Fruit fly (Drosophila melanogaster) whole organism, embryonic: ENCODE data around the gene CstF50.

ENCODE experiments used
- Bteb2 ChIP-seq: fragments of 200-800 bp; sonication (Bioruptor generic); optimal IDR thresholded peaks from 2 replicates; lab custom pipeline; 2016; ENCODE audit warnings: missing biosample characterization, missing genetic modification characterization
- C15 ChIP-seq: fragments of 200-800 bp; sonication (Bioruptor generic); IDR thresholded peaks from 3 replicates; pipeline ENCODE4 v1.3.6; 2022; ENCODE audit warnings: missing biosample characterization, missing genetic modification characterization
- CG10366 ChIP-seq: fragments of 200-800 bp; sonication (Bioruptor generic); IDR thresholded peaks from 2 replicates; pipeline ENCODE4 v1.3.6; 2022; ENCODE audit warnings: missing biosample characterization, missing genetic modification characterization
- CG10565 ChIP-seq: fragments of 200-800 bp; sonication (Bioruptor generic); optimal IDR thresholded peaks from 3 replicates; lab custom pipeline; 2016; ENCODE audit warnings: missing biosample characterization, mild to moderate bottlenecking, missing genetic modification characterization
- CG11695 ChIP-seq: fragments of 200-800 bp; sonication (Bioruptor generic); IDR thresholded peaks from 3 replicates; pipeline ENCODE4 v1.3.6; 2022; ENCODE audit warnings: missing biosample characterization, missing genetic modification characterization
- CG12155 ChIP-seq: fragments of 200-800 bp; sonication (Bioruptor generic); optimal IDR thresholded peaks from 3 replicates; lab custom pipeline; 2016; ENCODE audit warnings: missing biosample characterization, missing genetic modification characterization
- CG14667 ChIP-seq: fragments of 200-800 bp; sonication (Bioruptor generic); IDR thresholded peaks from 2 replicates; pipeline ENCODE4 v1.3.6; 2022; ENCODE audit warnings: missing biosample characterization, missing genetic modification characterization
- CG15011 ChIP-seq: fragments of 200-800 bp; sonication (Bioruptor generic); optimal IDR thresholded peaks from 3 replicates; lab custom pipeline; 2018; ENCODE audit warnings: missing biosample characterization, mild to moderate bottlenecking, missing genetic modification characterization
- CG1602 ChIP-seq: fragments of 200-800 bp; sonication (Bioruptor generic); optimal IDR thresholded peaks from 3 replicates; lab custom pipeline; 2016; ENCODE audit warnings: missing biosample characterization, missing genetic modification characterization
- CG1603 ChIP-seq: fragments of 200-800 bp; sonication (Bioruptor generic); optimal IDR thresholded peaks from 2 replicates; lab custom pipeline; 2019; ENCODE audit warnings: missing biosample characterization, mild to moderate bottlenecking, missing genetic modification characterization, moderate library complexity
- CG1647 ChIP-seq: fragments of 200-800 bp; sonication (Bioruptor generic); optimal IDR thresholded peaks from 3 replicates; lab custom pipeline; 2016; ENCODE audit warnings: missing biosample characterization, missing genetic modification characterization
- CG17802 ChIP-seq: fragments of 200-800 bp; sonication (Bioruptor generic); optimal IDR thresholded peaks from 2 replicates; lab custom pipeline; 2018; ENCODE audit warnings: missing biosample characterization, mild to moderate bottlenecking, missing genetic modification characterization, moderate library complexity
- CG2116 ChIP-seq: fragments of 200-800 bp; sonication (Bioruptor generic); optimal IDR thresholded peaks from 3 replicates; lab custom pipeline; 2018; ENCODE audit warnings: missing biosample characterization, mild to moderate bottlenecking, missing genetic modification characterization
- CG3065 ChIP-seq: fragments of 200-800 bp; sonication (Bioruptor generic); optimal IDR thresholded peaks from 2 replicates; lab custom pipeline; 2016; ENCODE audit warnings: missing biosample characterization, missing genetic modification characterization
- CG3838 ChIP-seq: fragments of 200-800 bp; sonication (Bioruptor generic); optimal IDR thresholded peaks from 3 replicates; lab custom pipeline; 2016; ENCODE audit warnings: missing biosample characterization, missing genetic modification characterization
- CG3995 ChIP-seq: fragments of 200-800 bp; sonication (Bioruptor generic); optimal IDR thresholded peaks from 3 replicates; lab custom pipeline; 2016; ENCODE audit warnings: missing biosample characterization, missing genetic modification characterization
- CG6791 ChIP-seq: fragments of 200-800 bp; sonication (Bioruptor generic); IDR thresholded peaks from 3 replicates; pipeline ENCODE4 v1.3.6; 2022; ENCODE audit warnings: missing biosample characterization, missing genetic modification characterization; ENCODE audit not compliant: partially characterized antibody
- CrebB ChIP-seq: fragments of 200-800 bp; sonication (Bioruptor generic); optimal IDR thresholded peaks from 3 replicates; lab custom pipeline; 2018; ENCODE audit warnings: missing biosample characterization, mild to moderate bottlenecking, missing genetic modification characterization
- Dip2 ChIP-seq: fragments of 200-800 bp; sonication (Bioruptor generic); IDR thresholded peaks from 2 replicates; pipeline ENCODE4 v1.3.6; 2022; ENCODE audit warnings: missing biosample characterization, missing genetic modification characterization
- Doc3 ChIP-seq: fragments of 200-800 bp; sonication (Bioruptor generic); IDR thresholded peaks from 3 replicates; pipeline ENCODE4 v1.3.6; 2022; ENCODE audit warnings: missing biosample characterization, missing genetic modification characterization; ENCODE audit not compliant: partially characterized antibody
- Dref ChIP-seq: fragments of 200-800 bp; sonication (Bioruptor generic); IDR thresholded peaks from 2 replicates; pipeline ENCODE4 v1.3.6; 2022; ENCODE audit warnings: missing biosample characterization, missing genetic modification characterization
- Hr3 ChIP-seq: fragments of 200-800 bp; sonication (Bioruptor generic); optimal IDR thresholded peaks from 3 replicates; lab custom pipeline; 2016; ENCODE audit warnings: missing biosample characterization, missing genetic modification characterization
- Hr39 ChIP-seq: fragments of >200 bp; optimal IDR thresholded peaks from 2 replicates; lab custom pipeline; 2017
- Mes4 ChIP-seq: fragments of 200-800 bp; sonication (Bioruptor generic); optimal IDR thresholded peaks from 2 replicates; lab custom pipeline; 2016; ENCODE audit warnings: missing biosample characterization, missing genetic modification characterization
- NFAT ChIP-seq: fragments of 200-800 bp; sonication (Bioruptor generic); IDR thresholded peaks from 2 replicates; pipeline ENCODE4 v1.3.6; 2022; ENCODE audit warnings: missing biosample characterization, missing genetic modification characterization
- Neu2 ChIP-seq: fragments of 200-800 bp; sonication (Bioruptor generic); optimal IDR thresholded peaks from 3 replicates; lab custom pipeline; 2016; ENCODE audit warnings: missing biosample characterization, missing genetic modification characterization, borderline replicate concordance
- Trl ChIP-seq, 3 experiments: fragments of >200 bp in 2 of 3; fragments of 200-800 bp in 1 of 3; sonication (Bioruptor generic) in 1 of 3; optimal IDR thresholded peaks; 2 replicates in 1 of 3; 3 replicates in 2 of 3; lab custom pipeline; 2016 to 2017; ENCODE audit warnings: missing biosample characterization in 1 of 3, missing genetic modification characterization in 1 of 3
- aop ChIP-seq: fragments of 200-800 bp; sonication (Bioruptor generic); IDR thresholded peaks from 2 replicates; pipeline ENCODE4 v1.3.6; 2022; ENCODE audit warnings: missing biosample characterization, missing genetic modification characterization
- ato ChIP-seq: fragments of 200-800 bp; sonication (Bioruptor generic); IDR thresholded peaks from 2 replicates; pipeline ENCODE4 v1.3.6; 2022; ENCODE audit warnings: missing biosample characterization, missing genetic modification characterization; ENCODE audit not compliant: partially characterized antibody
- br ChIP-seq: fragments of >200 bp; optimal IDR thresholded peaks from 2 replicates; lab custom pipeline; 2017
- cato ChIP-seq: fragments of 200-800 bp; sonication (Bioruptor generic); optimal IDR thresholded peaks from 2 replicates; lab custom pipeline; 2016; ENCODE audit warnings: missing biosample characterization, missing genetic modification characterization, borderline replicate concordance
- chif ChIP-seq, 2 experiments: fragments of 200-800 bp; sonication (Bioruptor generic); optimal IDR thresholded peaks; 3 replicates each; lab custom pipeline; 2016; ENCODE audit warnings: missing biosample characterization in 2 of 2, missing genetic modification characterization in 2 of 2
- ci ChIP-seq: fragments of 200-800 bp; sonication (Bioruptor generic); IDR thresholded peaks from 3 replicates; pipeline ENCODE4 v1.3.6; 2022; ENCODE audit warnings: missing biosample characterization, missing genetic modification characterization
- crol ChIP-seq: fragments of 200-800 bp; sonication (Bioruptor generic); IDR thresholded peaks from 2 replicates; pipeline ENCODE4 v1.3.6; 2022; ENCODE audit warnings: missing biosample characterization, missing genetic modification characterization
- cwo ChIP-seq: fragments of 200-800 bp; sonication (Bioruptor generic); optimal IDR thresholded peaks from 3 replicates; lab custom pipeline; 2017; ENCODE audit warnings: missing biosample characterization, missing genetic modification characterization, mild to moderate bottlenecking, moderate library complexity, missing genetic modification reagents
- dmrt11E ChIP-seq: fragments of 200-800 bp; sonication (Bioruptor generic); optimal IDR thresholded peaks from 3 replicates; lab custom pipeline; 2018; ENCODE audit warnings: missing biosample characterization, mild to moderate bottlenecking, missing genetic modification characterization, moderate library complexity
- gcm ChIP-seq: fragments of 200-800 bp; sonication (Bioruptor generic); optimal IDR thresholded peaks from 2 replicates; lab custom pipeline; 2019; ENCODE audit warnings: missing biosample characterization, mild to moderate bottlenecking, missing genetic modification characterization, moderate library complexity
- inv ChIP-seq: fragments of 200-800 bp; sonication (Bioruptor generic); IDR thresholded peaks from 2 replicates; pipeline ENCODE4 v1.3.6; 2022; ENCODE audit warnings: missing biosample characterization, missing genetic modification characterization; ENCODE audit not compliant: partially characterized antibody
- kay ChIP-seq: fragments of 200-800 bp; sonication (Bioruptor generic); optimal IDR thresholded peaks from 2 replicates; lab custom pipeline; 2016; ENCODE audit warnings: missing biosample characterization, missing genetic modification characterization
- ken ChIP-seq: fragments of 200-800 bp; sonication (Bioruptor generic); IDR thresholded peaks from 3 replicates; pipeline ENCODE4 v1.3.6; 2022; ENCODE audit warnings: missing biosample characterization, missing genetic modification characterization
- lov ChIP-seq, 2 experiments: fragments of 200-800 bp in 1 of 2; fragments of >200 bp in 1 of 2; sonication (Bioruptor generic) in 1 of 2; IDR thresholded peaks in 1 of 2; optimal IDR thresholded peaks in 1 of 2; 2 replicates in 1 of 2; 3 replicates in 1 of 2; pipeline versions ENCODE4 v1.3.6 to Lab custom; 2017 to 2022; ENCODE audit warnings: missing biosample characterization in 1 of 2, missing genetic modification characterization in 1 of 2
- mld ChIP-seq: fragments of 200-800 bp; sonication (Bioruptor generic); IDR thresholded peaks from 3 replicates; pipeline ENCODE4 v1.3.6; 2022; ENCODE audit warnings: missing biosample characterization, missing genetic modification characterization; ENCODE audit not compliant: partially characterized antibody
- nom ChIP-seq: fragments of 200-800 bp; sonication (Bioruptor generic); optimal IDR thresholded peaks from 2 replicates; lab custom pipeline; 2017; ENCODE audit warnings: missing biosample characterization, missing genetic modification characterization, mild to moderate bottlenecking, moderate library complexity, missing genetic modification reagents
- slbo ChIP-seq: fragments of 200-800 bp; sonication (Bioruptor generic); IDR thresholded peaks from 2 replicates; pipeline ENCODE4 v1.3.6; 2022; ENCODE audit warnings: missing biosample characterization, missing genetic modification characterization
- sr ChIP-seq: fragments of 200-800 bp; sonication (Bioruptor generic); IDR thresholded peaks from 3 replicates; pipeline ENCODE4 v1.3.6; 2022; ENCODE audit warnings: missing biosample characterization, missing genetic modification characterization
- ssp ChIP-seq: fragments of 200-800 bp; sonication (Bioruptor generic); IDR thresholded peaks from 2 replicates; pipeline ENCODE4 v1.3.6; 2022; ENCODE audit warnings: missing biosample characterization, missing genetic modification characterization
- ttk ChIP-seq: fragments of 200-800 bp; sonication (Bioruptor generic); IDR thresholded peaks from 2 replicates; pipeline ENCODE4 v2.1.2; 2022; ENCODE audit warnings: missing biosample characterization, missing genetic modification characterization
- zfh1 ChIP-seq: fragments of 200-800 bp; sonication (Bioruptor generic); IDR thresholded peaks from 3 replicates; pipeline ENCODE4 v1.3.6; 2022; ENCODE audit warnings: missing biosample characterization, missing genetic modification characterization

The CstF50 gene

dm6 chr3R:31719497-31719896, 17.3 kb downstream of the CstF50 start:
- TF ChIP-seq ttk (GFP tag; lab: Robert Waterston, UW) (peak; percentile 30; the same call in 1 of the 2 replicates), lov (optimal IDR thresholded peaks at IDR 0.05; lab: Kevin White, UChicago) (no peak), lov (GFP tag; IDR thresholded peaks at IDR 0.05; lab: Robert Waterston, UW) (0 out of 3 replicates have a peak, but pooled peaks have one; percentile 29), CG10366 (GFP tag; lab: Robert Waterston, UW) (0 out of 2 replicates have a peak, but pooled peaks have one; percentile 16), CG2116 (no peak), sr (GFP tag; lab: Robert Waterston, UW) (peak; percentile 75; the same call in 2 of the 3 replicates), ken (GFP tag; lab: Robert Waterston, UW) (0 out of 3 replicates have a peak, but pooled peaks have one; percentile 11), crol (GFP tag; lab: Robert Waterston, UW) (peak; percentile 54), gcm (GFP tag; lab: Kevin White, UChicago) (peak; percentile 41), inv (GFP tag; lab: Robert Waterston, UW) (no peak), Neu2 (GFP tag; lab: Kevin White, UChicago) (no peak), slbo (GFP tag; lab: Robert Waterston, UW) (0 out of 2 replicates have a peak, but pooled peaks have one; percentile 14), Doc3 (GFP tag; lab: Robert Waterston, UW) (no peak)

- TF ChIP-seq CG1602 (GFP tag; lab: Kevin White, UChicago) (no peak), nom (GFP tag; lab: Kevin White, UChicago) (peak; percentile 54), cwo (GFP tag; lab: Kevin White, UChicago) (no peak), aop (GFP tag; lab: Robert Waterston, UW) (no peak)
These were observed 17.8 kb downstream of the CstF50 start for dm6 chr3R:31718967-31719366.

- TF ChIP-seq Dref (GFP tag; lab: Robert Waterston, UW), result no peak
- TF ChIP-seq CG17802 (tag; lab: Kevin White, UChicago), result no peak
- TF ChIP-seq CG3995 (GFP tag; lab: Kevin White, UChicago), result no peak
- TF ChIP-seq Mes4 (GFP tag; lab: Kevin White, UChicago), result no peak
- TF ChIP-seq CG3065, result no peak
- TF ChIP-seq CrebB (tag; lab: Kevin White, UChicago), result no peak
- no peak for TF ChIP-seq dmrt11E (tag; lab: Kevin White, UChicago)
- no peak for TF ChIP-seq CG3838
- TF ChIP-seq ato (GFP tag; lab: Robert Waterston, UW), result no peak
- 0 out of 2 replicates have a peak, but pooled peaks have one; percentile 4 for TF ChIP-seq NFAT
- no peak for TF ChIP-seq aop (GFP tag; lab: Robert Waterston, UW)
- no peak for TF ChIP-seq CG10565 (GFP tag; lab: Kevin White, UChicago)
- TF ChIP-seq CG6791 (GFP tag; lab: Robert Waterston, UW), result no peak
- TF ChIP-seq CG12155 (GFP tag; lab: Kevin White, UChicago), result no peak
- no peak for TF ChIP-seq br (lab: Kevin White, UChicago)
- TF ChIP-seq CG1647, result no peak
- no peak for TF ChIP-seq mld (GFP tag; lab: Robert Waterston, UW)
- TF ChIP-seq CG14667 (GFP tag; lab: Robert Waterston, UW), result no peak
- no peak for TF ChIP-seq C15
- no peak for TF ChIP-seq zfh1 (GFP tag; lab: Robert Waterston, UW)
- TF ChIP-seq CG1603, result peak; percentile 8
- TF ChIP-seq ssp (GFP tag; lab: Robert Waterston, UW), result no peak
- no peak for TF ChIP-seq cato
- no peak for TF ChIP-seq Dip2 (GFP tag; lab: Robert Waterston, UW)
- peak; percentile 31; the same call in 1 of the 3 replicates for TF ChIP-seq ci (GFP tag; lab: Robert Waterston, UW)
- no peak for TF ChIP-seq Trl (optimal IDR thresholded peaks at IDR 0.05; lab: Kevin White, UChicago)
- TF ChIP-seq Trl (GFP tag; optimal IDR thresholded peaks at IDR 0.05; lab: Kevin White, UChicago), result no peak
- no peak for TF ChIP-seq Bteb2
- TF ChIP-seq chif (GFP tag; optimal IDR thresholded peaks at IDR 0.05; lab: Kevin White, UChicago), result no peak
- no peak for TF ChIP-seq Hr3 (GFP tag; lab: Kevin White, UChicago)
- no peak for TF ChIP-seq CG15011 (GFP tag; lab: Kevin White, UChicago)
- no peak for TF ChIP-seq Hr39
- TF ChIP-seq kay (GFP tag; lab: Kevin White, UChicago), result no peak
- no peak for TF ChIP-seq CG11695 (GFP tag; lab: Robert Waterston, UW)
These were observed 18.6 kb downstream of the CstF50 start for dm6 chr3R:31718168-31718565.
